Worm (Caenorhabditis elegans) whole organism, L4 larva: ENCODE results near the gene F21G4.6.

Source experiments
- F44E2.7 ChIP-seq: fragments of 200-800 bp; sonication (Bioruptor generic); IDR thresholded peaks from 2 replicates; pipeline ENCODE4 v2.1.2; 2022; ENCODE audit warnings: missing genetic modification characterization, missing compliant biosample characterization
- F49E8.2 ChIP-seq: sonication (generic microtip); optimal IDR thresholded peaks from 2 replicates; lab custom pipeline; 2016; ENCODE audit warnings: missing compliant biosample characterization, mild to moderate bottlenecking, missing genetic modification characterization, borderline replicate concordance
- T26A8.4 ChIP-seq: fragments of 200-800 bp; sonication (Bioruptor generic); IDR thresholded peaks from 2 replicates; pipeline ENCODE4 v1.3.6; 2022; ENCODE audit warnings: missing genetic modification characterization, missing compliant biosample characterization
- Y105C5A.15 ChIP-seq: fragments of 200-800 bp; sonication (Bioruptor generic); IDR thresholded peaks from 2 replicates; pipeline ENCODE4 v1.3.6; 2022; ENCODE audit warnings: missing genetic modification characterization, missing compliant biosample characterization
- Y48G9A.11 ChIP-seq: fragments of 200-800 bp; sonication (Bioruptor generic); IDR thresholded peaks from 2 replicates; pipeline ENCODE4 v1.3.6; 2022; ENCODE audit warnings: missing genetic modification reagents, missing genetic modification characterization, missing compliant biosample characterization
- Y75B8A.6 ChIP-seq: fragments of 200-800 bp; sonication (Bioruptor generic); IDR thresholded peaks from 2 replicates; pipeline ENCODE4 v1.3.6; 2022; ENCODE audit warnings: missing genetic modification reagents, missing genetic modification characterization, missing compliant biosample characterization
- ama-1 ChIP-seq: fragments of 150-350 bp; optimal IDR thresholded peaks from 2 replicates; lab custom pipeline; 2014; ENCODE audit warnings: inconsistent platforms, mixed read lengths
- ceh-20 ChIP-seq: fragments of 200-800 bp; sonication (Bioruptor generic); IDR thresholded peaks from 2 replicates; pipeline ENCODE4 v1.3.6; 2022; ENCODE audit warnings: missing genetic modification reagents, missing genetic modification characterization, missing compliant biosample characterization
- ceh-28 ChIP-seq: fragments of 150-350 bp; optimal IDR thresholded peaks from 2 replicates; lab custom pipeline; 2014; ENCODE audit warnings: missing biosample characterization, missing genetic modification reagents, missing genetic modification characterization
- ceh-62 ChIP-seq: sonication (generic microtip); optimal IDR thresholded peaks from 2 replicates; lab custom pipeline; 2017; ENCODE audit warnings: missing biosample characterization, missing genetic modification characterization
- ceh-82 ChIP-seq: sonication (generic microtip); optimal IDR thresholded peaks from 2 replicates; lab custom pipeline; 2017; ENCODE audit warnings: missing biosample characterization, missing genetic modification characterization
- cey-2 ChIP-seq: sonication (generic microtip); optimal IDR thresholded peaks from 3 replicates; lab custom pipeline; 2017; ENCODE audit warnings: missing genetic modification characterization, mild to moderate bottlenecking, missing compliant biosample characterization, antibody characterized with exemption, borderline replicate concordance; ENCODE audit not compliant: insufficient read depth
- daf-12 ChIP-seq: fragments of 150-350 bp; optimal IDR thresholded peaks from 2 replicates; lab custom pipeline; 2014; ENCODE audit warnings: missing biosample characterization, missing genetic modification reagents, missing genetic modification characterization
- daf-16 ChIP-seq, 3 experiments: sonication (generic microtip); optimal IDR thresholded peaks; 2 replicates each; lab custom pipeline; 2016 to 2017; ENCODE audit warnings: missing genetic modification characterization in 3 of 3, missing genetic modification reagents in 3 of 3, mild to moderate bottlenecking in 2 of 3, missing compliant biosample characterization in 2 of 3, missing biosample characterization in 1 of 3, moderate library complexity in 1 of 3
- daf-19 ChIP-seq: fragments of 200-800 bp; sonication (Bioruptor generic); conservative IDR thresholded peaks from 2 replicates; pipeline ENCODE4 v1.3.6; 2022; ENCODE audit warnings: missing genetic modification characterization, missing compliant biosample characterization
- dmd-8 ChIP-seq: fragments of 200-800 bp; sonication (Bioruptor generic); IDR thresholded peaks from 2 replicates; pipeline ENCODE4 v1.3.6; 2022; ENCODE audit warnings: missing genetic modification characterization, missing compliant biosample characterization
- dve-1 ChIP-seq: sonication (generic microtip); optimal IDR thresholded peaks from 2 replicates; lab custom pipeline; 2017; ENCODE audit warnings: antibody characterized with exemption, mild to moderate bottlenecking, missing genetic modification characterization, missing compliant biosample characterization; ENCODE audit not compliant: insufficient read depth
- egl-43 ChIP-seq: fragments of 200-800 bp; sonication (Bioruptor generic); IDR thresholded peaks from 2 replicates; pipeline ENCODE4 v1.3.6; 2022; ENCODE audit warnings: missing genetic modification reagents, missing genetic modification characterization, missing compliant biosample characterization
- hlh-11 ChIP-seq: fragments of 200-800 bp; sonication (Bioruptor generic); optimal IDR thresholded peaks from 2 replicates; lab custom pipeline; 2018; ENCODE audit warnings: mild to moderate bottlenecking, missing genetic modification characterization, missing compliant biosample characterization
- hlh-30 ChIP-seq: sonication (generic microtip); optimal IDR thresholded peaks from 2 replicates; lab custom pipeline; 2017; ENCODE audit warnings: antibody characterized with exemption, mild to moderate bottlenecking, missing genetic modification characterization, missing compliant biosample characterization; ENCODE audit not compliant: insufficient read depth
- lin-1 ChIP-seq: fragments of 200-800 bp; sonication (Bioruptor generic); IDR thresholded peaks from 2 replicates; pipeline ENCODE4 v1.3.6; 2022; ENCODE audit warnings: missing genetic modification reagents, missing genetic modification characterization, missing compliant biosample characterization
- lin-13 ChIP-seq: fragments of 150-350 bp; optimal IDR thresholded peaks from 2 replicates; lab custom pipeline; 2014; ENCODE audit warnings: missing biosample characterization, missing genetic modification reagents, missing genetic modification characterization
- lsy-2 ChIP-seq, 2 experiments: fragments of 150-350 bp in 1 of 2; sonication (generic microtip) in 1 of 2; optimal IDR thresholded peaks; 2 replicates each; lab custom pipeline; 2014 to 2017; ENCODE audit warnings: missing biosample characterization in 2 of 2, missing genetic modification characterization in 2 of 2
- madf-9 ChIP-seq: fragments of 200-800 bp; sonication (Bioruptor generic); conservative IDR thresholded peaks from 2 replicates; pipeline ENCODE4 v1.3.6; 2022; ENCODE audit warnings: missing genetic modification reagents, missing genetic modification characterization, missing compliant biosample characterization
- mep-1 ChIP-seq: fragments of 150-350 bp; sonication (generic microtip); optimal IDR thresholded peaks from 3 replicates; lab custom pipeline; 2014; ENCODE audit warnings: missing biosample characterization, missing genetic modification characterization
- nhr-10 ChIP-seq: fragments of 150-350 bp; optimal IDR thresholded peaks from 2 replicates; lab custom pipeline; 2014; ENCODE audit warnings: missing biosample characterization, missing genetic modification characterization
- nhr-102 ChIP-seq: sonication (generic microtip); optimal IDR thresholded peaks from 2 replicates; lab custom pipeline; 2016; ENCODE audit warnings: mild to moderate bottlenecking, missing genetic modification characterization, moderate library complexity, missing compliant biosample characterization
- nhr-237 ChIP-seq: sonication (generic microtip); optimal IDR thresholded peaks from 2 replicates; lab custom pipeline; 2017; ENCODE audit warnings: missing biosample characterization, missing genetic modification characterization
- nhr-28 ChIP-seq: fragments of 150-350 bp; optimal IDR thresholded peaks from 2 replicates; lab custom pipeline; 2014; ENCODE audit warnings: missing biosample characterization, missing genetic modification characterization
- nhr-41 ChIP-seq: fragments of 200-800 bp; sonication (Bioruptor generic); IDR thresholded peaks from 2 replicates; pipeline ENCODE4 v1.3.6; 2022; ENCODE audit warnings: missing genetic modification reagents, missing genetic modification characterization, missing compliant biosample characterization
- nhr-42 ChIP-seq: fragments of 200-800 bp; sonication (Bioruptor generic); IDR thresholded peaks from 2 replicates; pipeline ENCODE4 v1.3.6; 2022; ENCODE audit warnings: missing genetic modification characterization, missing compliant biosample characterization
- nhr-6 ChIP-seq: fragments of 150-350 bp; optimal IDR thresholded peaks from 2 replicates; lab custom pipeline; 2014; ENCODE audit warnings: missing biosample characterization, missing genetic modification characterization
- nhr-77 ChIP-seq: fragments of 150-350 bp; optimal IDR thresholded peaks from 2 replicates; lab custom pipeline; 2014; ENCODE audit warnings: missing biosample characterization, missing genetic modification characterization
- pha-4 ChIP-seq, 2 experiments: fragments of 150-350 bp in 1 of 2; fragments of 200-800 bp in 1 of 2; sonication (Bioruptor generic) in 1 of 2; IDR thresholded peaks in 1 of 2; optimal IDR thresholded peaks in 1 of 2; 2 replicates each; pipeline versions ENCODE4 v1.3.6 to Lab custom; 2014 to 2022; ENCODE audit warnings: missing genetic modification characterization in 2 of 2, missing genetic modification reagents in 2 of 2, missing biosample characterization in 1 of 2, missing compliant biosample characterization in 1 of 2
- pqm-1 ChIP-seq: sonication (generic microtip); optimal IDR thresholded peaks from 2 replicates; lab custom pipeline; 2017; ENCODE audit warnings: missing biosample characterization, missing genetic modification characterization
- rbr-2 ChIP-seq: sonication (generic microtip); optimal IDR thresholded peaks from 2 replicates; lab custom pipeline; 2016; ENCODE audit warnings: missing genotype, missing genetic modification characterization, missing compliant biosample characterization
- saeg-2 ChIP-seq: fragments of 200-800 bp; sonication (Bioruptor generic); IDR thresholded peaks from 2 replicates; pipeline ENCODE4 v1.3.6; 2022; ENCODE audit warnings: missing genetic modification reagents, missing genetic modification characterization, missing compliant biosample characterization
- set-16 ChIP-seq: fragments of 200-800 bp; sonication (Bioruptor generic); IDR thresholded peaks from 2 replicates; pipeline ENCODE4 v1.3.6; 2022; ENCODE audit warnings: missing genetic modification reagents, missing genetic modification characterization, missing compliant biosample characterization
- snpc-1.2 ChIP-seq: fragments of 200-800 bp; sonication (Bioruptor generic); IDR thresholded peaks from 2 replicates; pipeline ENCODE4 v1.3.6; 2022; ENCODE audit warnings: missing genetic modification reagents, missing genetic modification characterization, missing compliant biosample characterization
- unc-62 ChIP-seq, 3 experiments: fragments of 150-350 bp in 1 of 3; sonication (generic microtip); optimal IDR thresholded peaks in 2 of 3; peaks in 1 of 3; 1 replicate in 1 of 3; 2 replicates in 2 of 3; lab custom pipeline; 2014 to 2017; ENCODE audit warnings: missing biosample characterization in 3 of 3, missing genetic modification characterization in 3 of 3, missing genetic modification reagents in 3 of 3, missing genotype in 1 of 3
- zag-1 ChIP-seq: fragments of 150-350 bp; optimal IDR thresholded peaks from 2 replicates; lab custom pipeline; 2014; ENCODE audit warnings: missing biosample characterization, missing genetic modification characterization
- ztf-7 ChIP-seq: fragments of 150-350 bp; optimal IDR thresholded peaks from 2 replicates; lab custom pipeline; 2014; ENCODE audit warnings: missing biosample characterization, missing genetic modification characterization

F21G4.6 gene

DNA sequence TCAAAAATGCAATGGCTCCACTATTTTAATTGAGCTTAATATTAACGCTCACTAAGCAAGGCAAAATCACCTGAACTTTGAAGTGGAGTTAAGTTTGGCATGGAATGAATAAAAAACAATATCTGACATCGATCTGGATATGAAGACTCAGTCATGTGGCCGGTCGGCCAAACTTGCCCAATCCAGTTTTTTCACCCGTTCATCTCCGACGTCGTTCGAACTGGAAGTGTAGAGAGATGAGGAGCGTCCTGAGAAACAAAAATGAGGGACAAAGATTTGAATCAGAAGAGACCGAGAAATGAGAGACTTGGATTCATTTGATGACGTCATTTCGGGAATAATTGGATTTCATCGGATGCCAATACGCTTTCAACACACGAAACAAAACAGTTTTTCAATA lies 20.8 kb upstream of the F21G4.6 start:
- peak; percentile 29 for TF ChIP-seq hlh-11 (tag; lab: Kevin White, UChicago)
- no peak for TF ChIP-seq dmd-8
- TF ChIP-seq hlh-30 (tag; lab: Kevin White, UChicago): peak; percentile 11

DNA sequence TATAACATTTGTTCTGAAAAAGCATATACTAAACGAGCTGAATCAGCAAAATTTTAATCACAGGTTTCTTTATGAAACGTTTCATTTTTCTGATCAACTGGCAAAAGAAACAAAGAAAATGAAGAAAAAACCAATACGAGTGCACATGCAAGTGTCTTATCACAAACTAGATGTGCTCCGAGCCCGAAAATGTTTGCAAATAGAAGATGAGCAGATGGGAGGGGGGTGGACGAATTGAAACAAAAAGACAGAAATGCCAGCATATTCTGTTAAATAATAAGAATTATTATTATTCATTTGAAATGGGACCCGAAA lies 16.7 kb upstream of the F21G4.6 start:
- TF ChIP-seq Y75B8A.6 (no peak), pha-4 (GFP tag; IDR thresholded peaks at IDR 0.05; lab: Robert Waterston, UW) (no peak), pha-4 (tag; optimal IDR thresholded peaks at IDR 0.05; lab: Kevin White, UChicago) (no peak), F49E8.2 (no peak), nhr-28 (tag; lab: Kevin White, UChicago) (peak; percentile 37), madf-9 (GFP tag; lab: Robert Waterston, UW) (no peak), daf-16 (GFP tag; optimal IDR thresholded peaks at IDR 0.05; lab: Kevin White, UChicago) (no peak), daf-16 (tag; optimal IDR thresholded peaks at IDR 0.05; lab: Kevin White, UChicago) (peak; percentile 44), daf-12 (tag; lab: Kevin White, UChicago) (no peak), mep-1 (tag; lab: Kevin White, UChicago) (peak; percentile 4), pqm-1 (peak; percentile 37), saeg-2 (GFP tag; lab: Robert Waterston, UW) (no peak), hlh-11 (tag; lab: Kevin White, UChicago) (peak; percentile 19), lsy-2 (tag; optimal IDR thresholded peaks at IDR 0.05; lab: Kevin White, UChicago) (no peak), dve-1 (tag; lab: Kevin White, UChicago) (peak; percentile 50)

DNA sequence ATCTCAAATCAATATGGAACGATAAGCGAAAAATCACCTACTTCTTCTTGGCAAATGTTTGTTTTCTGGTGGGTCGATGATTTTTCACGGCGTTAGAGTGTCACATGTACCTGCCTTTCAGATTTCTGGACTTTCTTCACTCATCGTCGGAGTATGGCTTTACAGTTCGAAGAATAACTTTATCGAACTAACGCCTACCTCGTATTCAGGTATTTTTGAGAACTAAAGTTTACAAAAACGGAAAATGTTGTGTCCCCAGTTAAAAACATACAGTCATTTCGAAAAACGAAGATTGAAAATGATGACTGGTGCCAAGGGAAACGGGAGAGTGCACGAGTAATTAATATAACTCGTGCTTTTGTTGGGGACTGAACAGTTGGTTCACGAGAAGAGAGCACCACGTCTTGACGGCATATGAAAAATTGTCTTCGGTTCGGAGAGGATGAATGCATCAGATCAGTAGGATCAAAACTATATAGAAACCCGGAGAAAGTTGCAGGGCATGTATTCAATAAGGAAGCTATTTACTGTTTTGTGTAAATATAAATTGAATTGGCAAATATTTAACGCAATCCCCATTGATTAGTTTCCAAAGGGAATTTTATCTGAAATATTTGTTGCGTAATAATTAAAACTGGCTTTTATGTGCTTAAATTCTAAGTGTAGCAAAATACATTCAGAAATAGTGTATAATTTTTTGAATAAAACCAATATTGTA lies 16.2 kb upstream of the F21G4.6 start:
- TF ChIP-seq nhr-102 (tag; lab: Kevin White, UChicago) (no peak), nhr-42 (no peak), F49E8.2 (no peak), T26A8.4 (GFP tag; lab: Robert Waterston, UW) (no peak), egl-43 (GFP tag; lab: Robert Waterston, UW) (no peak), unc-62 (GFP tag; optimal IDR thresholded peaks at IDR 0.05 in 1 of 2; lab: Kevin White, UChicago) (peak in 1 of 2 experiments; percentile 65), unc-62 (tag; optimal IDR thresholded peaks at IDR 0.05; lab: Kevin White, UChicago) (no peak), madf-9 (GFP tag; lab: Robert Waterston, UW) (no peak), set-16 (GFP tag; lab: Robert Waterston, UW) (no peak), daf-16 (GFP tag; optimal IDR thresholded peaks at IDR 0.05; lab: Kevin White, UChicago) (no peak), daf-16 (tag; optimal IDR thresholded peaks at IDR 0.05; lab: Kevin White, UChicago) (peak; percentile 11), cey-2 (tag; lab: Kevin White, UChicago) (no peak), daf-19 (no peak), hlh-30 (tag; lab: Kevin White, UChicago) (peak; percentile 32), snpc-1.2 (GFP tag; lab: Robert Waterston, UW) (no peak)
- TF ChIP-seq, all 104 proteins: peak for 3

DNA sequence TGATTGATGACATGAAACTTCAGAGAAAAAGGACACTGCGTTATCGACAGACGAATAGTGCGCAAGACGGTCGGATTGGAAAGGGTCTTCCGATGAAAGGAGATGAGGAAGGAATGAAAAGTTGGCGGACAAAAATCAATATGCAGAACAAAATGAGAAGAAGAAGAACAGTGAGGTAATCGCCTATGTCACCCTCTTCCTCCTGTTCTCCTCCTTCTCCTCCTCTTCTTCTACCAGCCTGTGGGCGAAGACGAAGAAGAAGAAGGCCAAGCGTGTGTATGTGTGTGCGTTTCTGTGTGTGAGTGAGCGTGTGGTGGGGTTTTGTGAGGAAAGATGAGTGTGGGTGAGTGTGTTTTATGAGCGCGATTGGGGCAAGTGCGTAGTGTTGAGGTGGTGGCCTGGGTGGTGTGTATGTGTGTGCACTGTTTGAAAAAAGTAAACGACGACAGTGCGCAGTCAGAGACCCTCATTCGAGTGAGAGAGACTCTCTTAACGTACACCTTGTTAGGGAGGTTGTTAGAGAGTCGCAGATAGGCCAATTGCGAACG lies 15.1 kb upstream of the F21G4.6 start, which contains the start of gene tsp-21:
tsp-21 (plus strand) TSS at position 146 of the 548 bp plus-strand sequence.
- TF ChIP-seq zag-1 (tag; lab: Kevin White, UChicago) (no peak), nhr-6 (peak; percentile 70), ceh-28 (tag; lab: Kevin White, UChicago) (peak; percentile 47), daf-12 (tag; lab: Kevin White, UChicago) (no peak), nhr-237 (tag; lab: Kevin White, UChicago) (peak; percentile 27), T26A8.4 (GFP tag; lab: Robert Waterston, UW) (peak; percentile 61), F44E2.7 (GFP tag; lab: Robert Waterston, UW) (no peak), lin-1 (GFP tag; lab: Robert Waterston, UW) (0 out of 2 replicates have a peak, but pooled peaks have one; percentile 32), rbr-2 (peak; percentile 79), nhr-77 (tag; lab: Kevin White, UChicago) (peak; percentile 91), nhr-10 (peak; percentile 54), snpc-1.2 (GFP tag; lab: Robert Waterston, UW) (no peak), ztf-7 (peak; percentile 32), Y105C5A.15 (GFP tag; lab: Robert Waterston, UW) (no peak), Y75B8A.6 (no peak), ceh-20 (GFP tag; lab: Robert Waterston, UW) (0 out of 2 replicates have a peak, but pooled peaks have one; percentile 11), Y48G9A.11 (GFP tag; lab: Robert Waterston, UW) (no peak), nhr-41 (GFP tag; lab: Robert Waterston, UW) (0 out of 2 replicates have a peak, but pooled peaks have one; percentile 38), ama-1 (lab: Kevin White, UChicago) (peak; percentile 73), lsy-2 (tag; optimal IDR thresholded peaks at IDR 0.05; lab: Kevin White, UChicago) (peak; percentile 77 to 78), ceh-82 (no peak), ceh-62 (tag; lab: Kevin White, UChicago) (no peak), lin-13 (GFP tag; lab: Kevin White, UChicago) (peak; percentile 74)
